Worm (Caenorhabditis elegans) whole organism, midembryonic: ENCODE results near the gene Y47D7A.17.

Source experiments
- cog-1 ChIP-seq: sonication (generic microtip); optimal IDR thresholded peaks from 2 replicates; lab custom pipeline; 2016; ENCODE audit warnings: missing genetic modification characterization, missing compliant biosample characterization
- med-1 ChIP-seq: sonication (generic microtip); optimal IDR thresholded peaks from 2 replicates; lab custom pipeline; 2017; ENCODE audit warnings: missing genetic modification characterization, mild to moderate bottlenecking, missing compliant biosample characterization, antibody characterized with exemption, missing genetic modification reagents; ENCODE audit not compliant: insufficient read depth
- tab-1 ChIP-seq: fragments of 200-800 bp; sonication (Bioruptor generic); IDR thresholded peaks from 2 replicates; pipeline ENCODE4 v1.3.6; 2022; ENCODE audit warnings: missing genetic modification characterization, missing compliant biosample characterization

ce11 chrV:4437215-4437614, 25.6 kb upstream of the Y47D7A.17 start:
- TF ChIP-seq cog-1: no peak
- no peak for TF ChIP-seq med-1 (GFP tag; lab: Kevin White, UChicago)
- no peak for TF ChIP-seq tab-1 (GFP tag; lab: Robert Waterston, UW)
